Fruit fly (Drosophila melanogaster) whole organism, prepupa: ENCODE data around the gene Ost48.

Experiments used
- CG1621 ChIP-seq: fragments of 200-800 bp; sonication (Bioruptor generic); optimal IDR thresholded peaks from 3 replicates; lab custom pipeline; 2018; ENCODE audit warnings: missing biosample characterization, mild to moderate bottlenecking, missing genetic modification characterization
- CG31627 ChIP-seq: fragments of 200-800 bp; sonication (Bioruptor generic); optimal IDR thresholded peaks from 3 replicates; lab custom pipeline; 2016; ENCODE audit warnings: missing biosample characterization, missing genetic modification characterization
- CG4318 ChIP-seq: fragments of 200-800 bp; sonication (Bioruptor generic); optimal IDR thresholded peaks from 3 replicates; lab custom pipeline; 2017; ENCODE audit warnings: missing biosample characterization, mild to moderate bottlenecking, missing genetic modification characterization
- CG9139 ChIP-seq: fragments of 200-800 bp; sonication (Bioruptor generic); optimal IDR thresholded peaks from 3 replicates; lab custom pipeline; 2017; ENCODE audit warnings: missing biosample characterization, mild to moderate bottlenecking, missing genetic modification characterization
- Hr39 ChIP-seq: fragments of 200-800 bp; sonication (Bioruptor generic); optimal IDR thresholded peaks from 2 replicates; lab custom pipeline; 2016; ENCODE audit warnings: missing biosample characterization, missing genetic modification characterization
- Met ChIP-seq: fragments of 200-800 bp; sonication (Bioruptor generic); optimal IDR thresholded peaks from 3 replicates; lab custom pipeline; 2016; ENCODE audit warnings: missing biosample characterization, missing genetic modification characterization
- Smox ChIP-seq: fragments of 200-800 bp; sonication (Bioruptor generic); optimal IDR thresholded peaks from 3 replicates; lab custom pipeline; 2016; ENCODE audit warnings: missing biosample characterization, missing genetic modification characterization
- acj6 ChIP-seq: fragments of 200-800 bp; sonication (Bioruptor generic); optimal IDR thresholded peaks from 3 replicates; lab custom pipeline; 2016; ENCODE audit warnings: missing biosample characterization, missing genetic modification characterization
- fd85E ChIP-seq: fragments of 200-800 bp; sonication (Bioruptor generic); optimal IDR thresholded peaks from 3 replicates; lab custom pipeline; 2016; ENCODE audit warnings: missing biosample characterization, missing genetic modification characterization

DNA sequence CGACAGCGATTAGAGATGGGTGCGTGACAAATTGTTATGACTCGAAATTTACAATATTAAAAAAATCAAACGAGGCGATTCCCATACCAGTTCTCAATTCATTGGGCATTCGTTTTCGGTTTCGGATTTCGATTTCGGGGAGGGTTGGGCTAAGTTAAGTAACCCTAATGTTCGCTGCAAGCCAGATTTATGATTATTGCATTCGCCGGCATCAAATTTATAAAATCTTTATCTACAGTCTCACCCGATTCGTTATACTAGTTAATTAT, 30.4 kb downstream of the Ost48 start:
- no peak for TF ChIP-seq CG9139
- no peak for TF ChIP-seq CG1621 (tag; lab: Kevin White, UChicago)
- no peak for TF ChIP-seq fd85E (GFP tag; lab: Kevin White, UChicago)
- TF ChIP-seq CG4318, result no peak
- TF ChIP-seq Met (GFP tag; lab: Kevin White, UChicago), result no peak
- no peak for TF ChIP-seq CG31627
- no peak for TF ChIP-seq Smox (GFP tag; lab: Kevin White, UChicago)
- no peak for TF ChIP-seq acj6
- no peak for TF ChIP-seq Hr39 (GFP tag; lab: Kevin White, UChicago)
